Fruit fly (Drosophila melanogaster): Measurements from ENCODE around the gene CG10616.

Gene CG10616

dm6 chr3L:12433710-12434109, 37.8 kb upstream of the CG10616 start (continued):
- no peak for TF ChIP-seq sim (GFP tag; IDR thresholded peaks at IDR 0.05)
- no peak for TF ChIP-seq danr (GFP tag; IDR thresholded peaks at IDR 0.05)
- peak in 1 of 2 experiments; percentile 10 for TF ChIP-seq tll (GFP tag; optimal IDR thresholded peaks at IDR 0.05)
- TF ChIP-seq oc (tag; optimal IDR thresholded peaks at IDR 0.05) = no peak
- TF ChIP-seq row (GFP tag; IDR thresholded peaks at IDR 0.05) = no peak
- no peak for TF ChIP-seq CG14965 (GFP tag; optimal IDR thresholded peaks at IDR 0.05; ENCODE audit: borderline replicate concordance)
- TF ChIP-seq so (GFP tag; IDR thresholded peaks at IDR 0.05) = no peak
- TF ChIP-seq dm (GFP tag; optimal IDR thresholded peaks at IDR 0.05) = no peak
- peak; percentile 45 for TF ChIP-seq zen (tag; optimal IDR thresholded peaks at IDR 0.05)
- peak; percentile 96 for TF ChIP-seq Nf-YC (tag; optimal IDR thresholded peaks at IDR 0.05)
- 0 out of 3 replicates have a peak, but pooled peaks have one; percentile 25 for TF ChIP-seq HLH4C (GFP tag; IDR thresholded peaks at IDR 0.05; ENCODE audit: partially characterized antibody)

- no peak for TF ChIP-seq CG16863 (GFP tag; optimal IDR thresholded peaks at IDR 0.05)
- no peak for TF ChIP-seq kay (GFP tag; optimal IDR thresholded peaks at IDR 0.05)
- no peak for TF ChIP-seq D19B (GFP tag; optimal IDR thresholded peaks at IDR 0.05)
- TF ChIP-seq bab2 (GFP tag; optimal IDR thresholded peaks at IDR 0.05) = no peak
- TF ChIP-seq CG1832 (GFP tag; optimal IDR thresholded peaks at IDR 0.05) = peak; percentile 95
- peak; percentile 82 for TF ChIP-seq Bgb (GFP tag; IDR thresholded peaks at IDR 0.05; ENCODE audit: partially characterized antibody)
- TF ChIP-seq Nf-YC (tag; optimal IDR thresholded peaks at IDR 0.05) = peak; percentile 99
- no peak for TF ChIP-seq CG6654 (GFP tag; optimal IDR thresholded peaks at IDR 0.05)
- TF ChIP-seq Nf-YB (GFP tag; optimal IDR thresholded peaks at IDR 0.05) = peak; percentile 99
- no peak for TF ChIP-seq Sin3A (optimal IDR thresholded peaks at IDR 0.05)
- peak; percentile 50; the same call in 1 of the 2 replicates for TF ChIP-seq CG13287 (GFP tag; IDR thresholded peaks at IDR 0.05; ENCODE audit: partially characterized antibody)
- no peak for TF ChIP-seq bcd (GFP tag; optimal IDR thresholded peaks at IDR 0.05)
- peak; percentile 61; the same call in 1 of the 2 replicates for TF ChIP-seq inv (GFP tag; IDR thresholded peaks at IDR 0.05; ENCODE audit: partially characterized antibody)
- no peak for TF ChIP-seq chif (GFP tag; optimal IDR thresholded peaks at IDR 0.05)
- peak; percentile 63 for TF ChIP-seq cg (GFP tag; optimal IDR thresholded peaks at IDR 0.05)
- TF ChIP-seq Doc2 (GFP tag; IDR thresholded peaks at IDR 0.05) = no peak
- no peak for TF ChIP-seq hkb (optimal IDR thresholded peaks at IDR 0.05)
- no peak for TF ChIP-seq hkb (GFP tag; IDR thresholded peaks at IDR 0.05)
- no peak for TF ChIP-seq Hsf (GFP tag; optimal IDR thresholded peaks at IDR 0.05)
- TF ChIP-seq Mes4 (GFP tag; optimal IDR thresholded peaks at IDR 0.05) = no peak
- TF ChIP-seq sens (GFP tag) = no peak
- TF ChIP-seq nerfin-1 (tag; optimal IDR thresholded peaks at IDR 0.05) = no peak
- no peak for TF ChIP-seq Hr51 (GFP tag; optimal IDR thresholded peaks at IDR 0.05)
- no peak for TF ChIP-seq YL-1 (GFP tag; optimal IDR thresholded peaks at IDR 0.05)
- TF ChIP-seq Doc3 (GFP tag; IDR thresholded peaks at IDR 0.05; ENCODE audit: partially characterized antibody) = no peak
- no peak for TF ChIP-seq CG10565 (GFP tag; optimal IDR thresholded peaks at IDR 0.05)
- TF ChIP-seq dpn (GFP tag; optimal IDR thresholded peaks at IDR 0.05) = no peak
- TF ChIP-seq dan (GFP tag; IDR thresholded peaks at IDR 0.05) = no peak
- peak; percentile 98 for TF ChIP-seq Nf-YA (GFP tag; IDR thresholded peaks at IDR 0.05)
- peak; percentile 38; the same call in 1 of the 2 replicates for TF ChIP-seq sna (GFP tag; IDR thresholded peaks at IDR 0.05; ENCODE audit: partially characterized antibody)
- TF ChIP-seq Camta (GFP tag; optimal IDR thresholded peaks at IDR 0.05) = no peak
- peak; percentile 48; the same call in 1 of the 2 replicates for TF ChIP-seq Scr (GFP tag; IDR thresholded peaks at IDR 0.05; ENCODE audit: partially characterized antibody)
- TF ChIP-seq CG7928 (GFP tag; optimal IDR thresholded peaks at IDR 0.05) = no peak
- TF ChIP-seq CG12769 (tag; optimal IDR thresholded peaks at IDR 0.05) = no peak
- peak; percentile 18 to 20 for TF ChIP-seq Trl (optimal IDR thresholded peaks at IDR 0.05)
- TF ChIP-seq Trl (GFP tag; optimal IDR thresholded peaks at IDR 0.05) = no peak
- no peak for TF ChIP-seq CG30431 (GFP tag; optimal IDR thresholded peaks at IDR 0.05)
- TF ChIP-seq CG34224 (GFP tag; IDR thresholded peaks at IDR 0.05; ENCODE audit: partially characterized antibody) = peak; percentile 23; the same call in 1 of the 3 replicates
- TF ChIP-seq MTF-1 (GFP tag; optimal IDR thresholded peaks at IDR 0.05; ENCODE audit: borderline replicate concordance) = no peak
These were observed 37.1 kb upstream of the CG10616 start for dm6 chr3L:12434432-12434831.
